Worm (Caenorhabditis elegans) whole organism, L1 larva: ENCODE results near the gene fbxa-143.

Experiments used
- blmp-1 ChIP-seq: fragments of 150-350 bp; optimal IDR thresholded peaks from 2 replicates; lab custom pipeline; 2014; ENCODE audit warnings: missing biosample characterization, missing genetic modification characterization
- ceh-88 ChIP-seq: fragments of 200-800 bp; sonication (Bioruptor generic); IDR thresholded peaks from 2 replicates; pipeline ENCODE4 v1.3.6; 2022; ENCODE audit warnings: missing genetic modification characterization, missing compliant biosample characterization
- elt-3 ChIP-seq, 6 experiments: fragments of 150-350 bp in 1 of 6; sonication (generic microtip); optimal IDR thresholded peaks; 2 replicates each; lab custom pipeline; 2017 to 2018; ENCODE audit warnings: missing biosample characterization in 6 of 6, missing genetic modification characterization in 6 of 6, inconsistent platforms in 1 of 6
- fos-1 ChIP-seq: fragments of 150-350 bp; optimal IDR thresholded peaks from 2 replicates; lab custom pipeline; 2014; ENCODE audit warnings: missing biosample characterization, missing genetic modification characterization
- hlh-17 ChIP-seq: fragments of 200-800 bp; sonication (Bioruptor generic); optimal IDR thresholded peaks from 2 replicates; lab custom pipeline; 2018; ENCODE audit warnings: missing genetic modification characterization, mild to moderate bottlenecking, missing compliant biosample characterization, moderate library complexity, borderline replicate concordance
- lin-14 ChIP-seq: fragments of 200-800 bp; sonication (Bioruptor generic); optimal IDR thresholded peaks from 2 replicates; lab custom pipeline; 2018; ENCODE audit warnings: mild to moderate bottlenecking, missing genetic modification characterization, moderate library complexity, missing compliant biosample characterization
- nhr-237 ChIP-seq: fragments of 150-350 bp; optimal IDR thresholded peaks from 2 replicates; lab custom pipeline; 2014; ENCODE audit warnings: missing biosample characterization, missing genetic modification characterization
- nhr-47 ChIP-seq: sonication (generic microtip); optimal IDR thresholded peaks from 2 replicates; lab custom pipeline; 2016; ENCODE audit warnings: mild to moderate bottlenecking, missing genetic modification characterization, moderate library complexity, missing compliant biosample characterization
- nhr-77 ChIP-seq: fragments of 150-350 bp; optimal IDR thresholded peaks from 2 replicates; lab custom pipeline; 2014; ENCODE audit warnings: missing biosample characterization, missing genetic modification characterization
- rnt-1 ChIP-seq: sonication (generic microtip); optimal IDR thresholded peaks from 2 replicates; lab custom pipeline; 2016; ENCODE audit warnings: mild to moderate bottlenecking, missing genetic modification characterization, moderate library complexity, missing compliant biosample characterization
- skn-1 ChIP-seq: fragments of 150-350 bp; optimal IDR thresholded peaks from 2 replicates; lab custom pipeline; 2014; ENCODE audit warnings: missing biosample characterization, missing genetic modification characterization
- snpc-4 ChIP-seq: fragments of 150-350 bp; optimal IDR thresholded peaks from 2 replicates; lab custom pipeline; 2014; ENCODE audit warnings: missing biosample characterization, missing genetic modification characterization
- snu-23 ChIP-seq: sonication (generic microtip); optimal IDR thresholded peaks from 2 replicates; lab custom pipeline; 2016; ENCODE audit warnings: missing genetic modification characterization, missing compliant biosample characterization
- unc-62 ChIP-seq: fragments of 150-350 bp; optimal IDR thresholded peaks from 2 replicates; lab custom pipeline; 2014; ENCODE audit warnings: missing biosample characterization, missing genetic modification reagents, missing genetic modification characterization

DNA sequence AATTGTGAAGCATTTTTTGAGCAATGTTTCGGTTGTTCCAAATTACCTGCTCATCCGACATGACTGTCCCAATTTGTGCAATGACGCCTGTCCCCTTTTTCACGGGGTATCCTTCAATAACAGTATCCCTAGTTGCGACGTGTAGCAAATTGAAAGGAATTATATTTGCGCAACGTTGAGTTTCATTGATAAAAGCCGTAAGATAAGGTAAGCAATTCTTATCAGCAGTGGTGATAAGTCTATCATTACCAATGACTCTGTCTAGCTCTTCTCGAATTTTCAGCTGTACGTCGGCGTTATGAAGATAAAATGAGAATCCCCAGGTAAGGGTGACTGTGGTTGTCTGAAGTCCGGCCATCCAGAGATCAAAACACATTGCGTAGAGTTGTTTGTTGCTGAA lies 46.8 kb upstream of the fbxa-143 start:
- TF ChIP-seq unc-62 (GFP tag; lab: Kevin White, UChicago) (no peak), skn-1 (tag; lab: Kevin White, UChicago) (no peak), ceh-88 (GFP tag; lab: Robert Waterston, UW) (no peak), nhr-47 (tag; lab: Kevin White, UChicago) (no peak), rnt-1 (tag; lab: Kevin White, UChicago) (no peak), snu-23 (no peak), nhr-77 (no peak), lin-14 (no peak), nhr-237 (tag; lab: Kevin White, UChicago) (no peak), blmp-1 (tag; lab: Kevin White, UChicago) (no peak), fos-1 (tag; lab: Kevin White, UChicago) (no peak), hlh-17 (no peak), snpc-4 (tag; lab: Kevin White, UChicago) (no peak), elt-3 (tag; optimal IDR thresholded peaks at IDR 0.05; lab: Kevin White, UChicago) (no peak)
